Worm (Caenorhabditis elegans) whole organism, mixed stage, embryonic: ENCODE data around the gene C17C3.5.
"Not testable (repeated sequence)": the region's sequence is repeated elsewhere in the genome, so short reads cannot be mapped to it uniquely, and the experiment has no call there.

Experiments used
- bed-3 ChIP-seq: fragments of 200-800 bp; sonication (Bioruptor generic); optimal IDR thresholded peaks from 3 replicates; lab custom pipeline; 2018; ENCODE audit warnings: mild to moderate bottlenecking, missing genetic modification characterization, moderate library complexity, missing compliant biosample characterization
- blmp-1 ChIP-seq: fragments of 150-350 bp; optimal IDR thresholded peaks from 2 replicates; lab custom pipeline; 2014; ENCODE audit warnings: missing biosample characterization, missing genetic modification characterization
- ceh-39 ChIP-seq: fragments of 150-350 bp; optimal IDR thresholded peaks from 2 replicates; lab custom pipeline; 2014; ENCODE audit warnings: missing biosample characterization, missing genetic modification characterization
- ceh-43 ChIP-seq: fragments of 200-800 bp; sonication (Bioruptor generic); optimal IDR thresholded peaks from 2 replicates; lab custom pipeline; 2018; ENCODE audit warnings: mild to moderate bottlenecking, missing genetic modification characterization, moderate library complexity, missing compliant biosample characterization
- ceh-83 ChIP-seq: fragments of 200-800 bp; sonication (Bioruptor generic); optimal IDR thresholded peaks from 2 replicates; lab custom pipeline; 2018; ENCODE audit warnings: mild to moderate bottlenecking, missing genetic modification characterization, missing compliant biosample characterization
- ces-1 ChIP-seq: fragments of 150-350 bp; optimal IDR thresholded peaks from 2 replicates; lab custom pipeline; 2014; ENCODE audit warnings: missing biosample characterization, missing genetic modification reagents, missing genetic modification characterization
- drap-1 ChIP-seq: fragments of 200-800 bp; sonication (Bioruptor generic); optimal IDR thresholded peaks from 3 replicates; lab custom pipeline; 2018; ENCODE audit warnings: mild to moderate bottlenecking, missing genetic modification characterization, missing compliant biosample characterization
- elt-1 ChIP-seq: sonication (generic microtip); optimal IDR thresholded peaks from 2 replicates; lab custom pipeline; 2017; ENCODE audit warnings: missing genetic modification characterization, mild to moderate bottlenecking, missing compliant biosample characterization, antibody characterized with exemption, moderate library complexity, borderline replicate concordance; ENCODE audit not compliant: insufficient read depth
- elt-3 ChIP-seq: fragments of 150-350 bp; optimal IDR thresholded peaks from 2 replicates; lab custom pipeline; 2014; ENCODE audit warnings: missing biosample characterization, missing genetic modification characterization
- ham-2 ChIP-seq: fragments of 200-800 bp; sonication (Bioruptor generic); optimal IDR thresholded peaks from 2 replicates; lab custom pipeline; 2018; ENCODE audit warnings: mild to moderate bottlenecking, missing genetic modification characterization, missing compliant biosample characterization
- hlh-1 ChIP-seq: fragments of 150-350 bp; optimal IDR thresholded peaks from 2 replicates; lab custom pipeline; 2014; ENCODE audit warnings: missing biosample characterization, missing genetic modification reagents, missing genetic modification characterization
- lin-13 ChIP-seq: fragments of 150-350 bp; optimal IDR thresholded peaks from 2 replicates; lab custom pipeline; 2014; ENCODE audit warnings: missing biosample characterization, missing genetic modification characterization
- lsy-2 ChIP-seq: fragments of 150-350 bp; optimal IDR thresholded peaks from 2 replicates; lab custom pipeline; 2014; ENCODE audit warnings: missing biosample characterization, missing genetic modification characterization
- mab-5 ChIP-seq: fragments of 150-350 bp; optimal IDR thresholded peaks from 2 replicates; lab custom pipeline; 2014; ENCODE audit warnings: missing biosample characterization, missing genetic modification characterization
- mep-1 ChIP-seq: fragments of 150-350 bp; optimal IDR thresholded peaks from 2 replicates; lab custom pipeline; 2017; ENCODE audit warnings: missing biosample characterization, missing genetic modification reagents, missing genetic modification characterization, inconsistent platforms
- mls-2 ChIP-seq: sonication (generic microtip); optimal IDR thresholded peaks from 2 replicates; lab custom pipeline; 2016; ENCODE audit warnings: mild to moderate bottlenecking, missing genetic modification characterization, moderate library complexity, missing compliant biosample characterization
- nhr-12 ChIP-seq: fragments of 150-350 bp; optimal IDR thresholded peaks from 2 replicates; lab custom pipeline; 2014; ENCODE audit warnings: missing biosample characterization, missing genetic modification characterization
- nhr-237 ChIP-seq: fragments of 150-350 bp; optimal IDR thresholded peaks from 2 replicates; lab custom pipeline; 2014; ENCODE audit warnings: missing biosample characterization, missing genetic modification characterization
- nhr-28 ChIP-seq: fragments of 150-350 bp; optimal IDR thresholded peaks from 2 replicates; lab custom pipeline; 2014; ENCODE audit warnings: missing biosample characterization, missing genetic modification characterization
- nhr-76 ChIP-seq: sonication (generic microtip); optimal IDR thresholded peaks from 2 replicates; lab custom pipeline; 2017; ENCODE audit warnings: missing biosample characterization, missing genetic modification characterization
- pha-4 ChIP-seq: fragments of 150-350 bp; optimal IDR thresholded peaks from 2 replicates; lab custom pipeline; 2018; ENCODE audit warnings: missing biosample characterization, missing genetic modification reagents, missing genetic modification characterization
- sem-2 ChIP-seq: fragments of 200-800 bp; sonication (Bioruptor generic); optimal IDR thresholded peaks from 2 replicates; lab custom pipeline; 2018; ENCODE audit warnings: mild to moderate bottlenecking, missing genetic modification characterization, missing compliant biosample characterization
- snpc-4 ChIP-seq: fragments of 150-350 bp; optimal IDR thresholded peaks from 2 replicates; lab custom pipeline; 2014; ENCODE audit warnings: missing biosample characterization, missing genetic modification characterization
- sptf-1 ChIP-seq: sonication (generic microtip); optimal IDR thresholded peaks from 2 replicates; lab custom pipeline; 2017; ENCODE audit warnings: mild to moderate bottlenecking, missing genetic modification characterization, moderate library complexity, missing compliant biosample characterization
- tbx-8 ChIP-seq: fragments of 200-800 bp; sonication (Bioruptor generic); optimal IDR thresholded peaks from 2 replicates; lab custom pipeline; 2018; ENCODE audit warnings: mild to moderate bottlenecking, missing genetic modification characterization, moderate library complexity, missing compliant biosample characterization
- unc-39 ChIP-seq: fragments of 150-350 bp; optimal IDR thresholded peaks from 2 replicates; lab custom pipeline; 2014; ENCODE audit warnings: missing biosample characterization, missing genetic modification characterization
- unc-62 ChIP-seq: fragments of 150-350 bp; optimal IDR thresholded peaks from 2 replicates; lab custom pipeline; 2014; ENCODE audit warnings: missing biosample characterization, missing genetic modification reagents, missing genetic modification characterization
- zip-8 ChIP-seq: fragments of 150-350 bp; optimal IDR thresholded peaks from 2 replicates; lab custom pipeline; 2014; ENCODE audit warnings: missing biosample characterization, missing genetic modification characterization
- ztf-11 ChIP-seq: fragments of 150-350 bp; optimal IDR thresholded peaks from 2 replicates; lab custom pipeline; 2014; ENCODE audit warnings: missing biosample characterization, missing genetic modification characterization

C17C3.5 gene

ce11 chrII:5534939-5535338, 16.7 kb upstream of the C17C3.5 start, which contains the start of gene hlh-25:
TSS of gene hlh-25 (plus strand) at chrII:5535239.
- not testable (repeated sequence) for TF ChIP-seq sptf-1, pha-4, unc-39 (tag; lab: Kevin White, UChicago)

DNA sequence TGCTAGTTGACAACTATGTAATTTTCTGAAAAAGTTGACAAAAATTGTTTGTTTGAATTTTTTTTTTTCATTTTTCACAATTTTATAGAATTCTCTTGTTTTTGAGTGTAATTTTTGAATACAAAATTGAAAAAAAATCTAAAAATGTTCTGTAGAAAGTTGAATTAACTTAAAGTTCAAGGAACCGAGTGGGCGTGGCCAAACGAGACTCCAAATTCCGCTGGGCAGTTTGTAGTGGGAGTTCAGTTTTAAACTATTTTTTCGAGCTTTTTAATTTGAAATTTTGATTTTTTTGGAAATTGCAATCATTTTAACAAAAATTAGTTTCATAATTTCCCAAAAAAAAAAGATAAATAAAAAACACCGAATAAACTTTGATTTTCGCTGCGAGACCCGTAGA, 14.5 kb upstream of the C17C3.5 start:
- TF ChIP-seq ztf-11 (tag; lab: Kevin White, UChicago) (no peak), zip-8 (tag; lab: Kevin White, UChicago) (no peak), ham-2 (no peak), bed-3 (no peak), ces-1 (GFP tag; lab: Kevin White, UChicago) (no peak), hlh-1 (tag; lab: Kevin White, UChicago) (no peak), elt-1 (tag; lab: Kevin White, UChicago) (no peak), ceh-39 (no peak), blmp-1 (tag; lab: Kevin White, UChicago) (no peak), nhr-237 (no peak), tbx-8 (GFP tag; lab: Kevin White, UChicago) (no peak), nhr-28 (tag; lab: Kevin White, UChicago) (no peak), nhr-76 (tag; lab: Kevin White, UChicago) (no peak), mep-1 (tag; lab: Kevin White, UChicago) (no peak), pha-4 (tag; lab: Kevin White, UChicago) (no peak)

DNA sequence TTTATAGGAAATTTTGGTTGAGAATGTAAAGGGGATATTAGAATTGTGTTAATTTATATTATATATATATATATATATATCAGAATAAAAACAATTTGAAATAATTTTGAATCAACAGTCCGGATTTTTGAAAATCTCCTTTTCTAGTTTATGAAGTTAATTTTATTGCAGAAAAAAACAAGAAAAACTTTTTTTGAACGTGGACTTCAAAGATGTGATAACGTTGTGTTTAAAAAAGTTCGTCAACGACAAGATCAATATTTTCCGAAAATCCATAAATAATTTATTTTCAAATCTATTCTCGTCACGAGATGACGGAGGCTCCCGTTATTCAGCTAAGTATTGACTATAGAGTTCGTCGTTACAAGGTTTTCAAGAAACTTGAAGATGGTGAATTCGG, 14.1 kb upstream of the C17C3.5 start, which contains the start of gene C17C3.11:
C17C3.11 (plus strand) TSS at position 301 of the 400 bp plus-strand sequence.
- no peak for TF ChIP-seq pha-4 (tag; lab: Kevin White, UChicago)
- no peak for TF ChIP-seq mep-1 (tag; lab: Kevin White, UChicago)
- TF ChIP-seq elt-3 (tag; lab: Kevin White, UChicago), result no peak
- no peak for TF ChIP-seq mab-5
- no peak for TF ChIP-seq unc-39 (tag; lab: Kevin White, UChicago)
- no peak for TF ChIP-seq unc-62 (GFP tag; lab: Kevin White, UChicago)
- TF ChIP-seq nhr-237, result no peak
- TF ChIP-seq lin-13, result no peak
- TF ChIP-seq snpc-4 (tag; lab: Kevin White, UChicago), result no peak
- no peak for TF ChIP-seq ceh-43 (GFP tag; lab: Kevin White, UChicago)
- TF ChIP-seq ceh-39, result no peak
- no peak for TF ChIP-seq elt-1 (tag; lab: Kevin White, UChicago)
- no peak for TF ChIP-seq drap-1 (GFP tag; lab: Kevin White, UChicago)
- TF ChIP-seq ceh-83, result no peak

DNA sequence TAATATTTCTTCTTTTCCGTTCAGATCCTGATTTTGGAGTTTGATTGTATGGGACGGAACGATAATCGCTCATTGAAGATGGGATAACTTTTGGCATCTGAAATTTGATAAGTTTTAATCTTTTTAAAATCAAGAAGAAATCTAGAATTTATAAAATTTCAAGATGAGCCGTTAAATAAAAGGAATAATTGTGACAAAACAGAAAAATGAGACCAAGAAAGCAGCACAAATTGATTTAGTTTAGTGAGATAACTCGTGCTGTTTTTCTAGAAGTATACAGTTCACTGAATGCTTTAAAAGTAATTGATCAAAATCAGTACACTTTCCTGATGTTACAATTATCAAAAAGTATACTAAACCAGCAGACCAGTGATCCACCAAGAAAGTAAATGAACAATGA, 11.5 kb upstream of the C17C3.5 start, which contains the start of gene hlh-27:
hlh-27 (minus strand) TSS at position 101 of the 400 bp plus-strand sequence.
- not testable (repeated sequence) for TF ChIP-seq elt-1 (tag; lab: Kevin White, UChicago); ceh-39; unc-62 (GFP tag; lab: Kevin White, UChicago)

DNA sequence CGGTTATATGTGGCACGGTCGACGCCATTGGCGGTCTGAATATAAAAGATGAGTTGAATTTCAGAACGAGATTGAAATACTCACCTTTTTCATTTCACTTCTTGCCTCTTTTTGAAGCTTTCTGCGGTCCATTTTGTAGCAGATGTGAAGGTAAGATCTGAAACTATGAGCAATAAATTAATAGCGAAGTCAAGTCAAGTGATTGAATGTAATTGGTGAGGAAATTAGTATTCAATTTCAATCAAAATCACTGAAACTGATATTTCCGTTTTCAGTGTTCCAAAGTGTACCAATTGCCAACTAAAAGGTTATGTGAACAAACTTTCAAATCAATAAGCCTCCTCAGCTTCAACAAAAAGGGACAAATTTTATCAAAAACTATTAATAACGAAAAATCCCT, 9.9 kb upstream of the C17C3.5 start, which contains the start of gene C17C3.24:
C17C3.24 (minus strand) TSS at position 101 of the 400 bp plus-strand sequence.
- TF ChIP-seq unc-39 (tag; lab: Kevin White, UChicago) (no peak), pha-4 (tag; lab: Kevin White, UChicago) (no peak), unc-62 (GFP tag; lab: Kevin White, UChicago) (no peak), zip-8 (tag; lab: Kevin White, UChicago) (no peak), sem-2 (GFP tag; lab: Kevin White, UChicago) (no peak), drap-1 (GFP tag; lab: Kevin White, UChicago) (no peak), elt-1 (tag; lab: Kevin White, UChicago) (no peak), bed-3 (no peak), ces-1 (GFP tag; lab: Kevin White, UChicago) (no peak), blmp-1 (tag; lab: Kevin White, UChicago) (no peak), ham-2 (no peak), mls-2 (no peak), mep-1 (tag; lab: Kevin White, UChicago) (no peak), tbx-8 (GFP tag; lab: Kevin White, UChicago) (no peak), nhr-28 (tag; lab: Kevin White, UChicago) (no peak), lsy-2 (tag; lab: Kevin White, UChicago) (no peak), elt-3 (tag; lab: Kevin White, UChicago) (no peak), nhr-12 (tag; lab: Kevin White, UChicago) (no peak), nhr-76 (tag; lab: Kevin White, UChicago) (no peak)
- TF ChIP-seq, all 35 proteins: peak for 0
